Fruit fly (Drosophila melanogaster) whole organism, prepupa: ENCODE measurements around the gene CG32302.

Experiments
- Blimp-1 ChIP-seq: fragments of 200-800 bp; sonication (Bioruptor generic); optimal IDR thresholded peaks from 3 replicates; lab custom pipeline; 2017; ENCODE audit warnings: missing biosample characterization, missing genetic modification characterization, mild to moderate bottlenecking, moderate library complexity, missing genetic modification reagents
- CG6792 ChIP-seq: fragments of 200-800 bp; sonication (Bioruptor generic); optimal IDR thresholded peaks from 3 replicates; lab custom pipeline; 2016; ENCODE audit warnings: missing biosample characterization, missing genetic modification characterization
- Eip93F ChIP-seq: fragments of 200-800 bp; sonication (Bioruptor generic); optimal IDR thresholded peaks from 2 replicates; lab custom pipeline; 2016; ENCODE audit warnings: missing biosample characterization, mild to moderate bottlenecking, missing genetic modification characterization
- Gug ChIP-seq: fragments of 200-800 bp; sonication (Bioruptor generic); IDR thresholded peaks from 2 replicates; pipeline ENCODE4 v1.3.6; 2022; ENCODE audit warnings: missing biosample characterization, missing genetic modification characterization
- Met ChIP-seq: fragments of 200-800 bp; sonication (Bioruptor generic); optimal IDR thresholded peaks from 3 replicates; lab custom pipeline; 2016; ENCODE audit warnings: missing biosample characterization, missing genetic modification characterization
- Smox ChIP-seq: fragments of 200-800 bp; sonication (Bioruptor generic); optimal IDR thresholded peaks from 3 replicates; lab custom pipeline; 2016; ENCODE audit warnings: missing biosample characterization, missing genetic modification characterization
- Sox102F ChIP-seq: fragments of 200-800 bp; sonication (Bioruptor generic); optimal IDR thresholded peaks from 2 replicates; lab custom pipeline; 2016; ENCODE audit warnings: missing biosample characterization, mild to moderate bottlenecking, missing genetic modification characterization
- dsx ChIP-seq: fragments of 200-800 bp; optimal IDR thresholded peaks from 3 replicates; lab custom pipeline; 2019; ENCODE audit warnings: missing biosample characterization, mild to moderate bottlenecking, missing genetic modification characterization, moderate library complexity; ENCODE audit not compliant: poor library complexity, severe bottlenecking
- fkh ChIP-seq: fragments of 200-800 bp; sonication (Bioruptor generic); optimal IDR thresholded peaks from 3 replicates; lab custom pipeline; 2017; ENCODE audit warnings: missing biosample characterization, mild to moderate bottlenecking, missing genetic modification characterization, moderate library complexity
- vri ChIP-seq: fragments of 200-800 bp; sonication (Bioruptor generic); optimal IDR thresholded peaks from 3 replicates; lab custom pipeline; 2016; ENCODE audit warnings: missing biosample characterization, mild to moderate bottlenecking, missing genetic modification characterization

DNA sequence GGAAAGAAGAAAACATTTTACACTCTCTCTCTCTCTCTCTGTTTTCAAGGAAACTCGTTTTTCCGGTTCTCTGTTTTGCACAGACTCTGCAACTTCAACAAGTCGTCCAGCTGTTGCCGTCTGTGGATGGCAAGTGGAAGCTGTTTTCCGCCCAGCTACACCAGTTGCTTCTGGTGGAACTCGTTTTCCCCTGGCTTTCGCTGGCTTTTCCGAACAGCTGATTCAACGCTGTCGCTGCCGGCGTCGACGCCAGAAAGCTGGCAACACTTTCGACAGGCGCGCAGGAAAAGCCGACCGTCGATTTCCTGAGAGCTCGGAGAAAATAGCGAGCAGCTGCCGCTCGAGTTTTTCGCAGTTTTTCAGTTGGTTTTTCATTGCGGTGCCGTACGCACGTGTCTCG, 13.9 kb downstream of the CG32302 start, which contains the start of gene MsR2:
- no peak for TF ChIP-seq Eip93F
- no peak for TF ChIP-seq fkh (GFP tag; lab: Kevin White, UChicago)
- no peak for TF ChIP-seq Gug (GFP tag; lab: Robert Waterston, UW)
- no peak for TF ChIP-seq Sox102F (GFP tag; lab: Kevin White, UChicago)
- TF ChIP-seq Blimp-1 (GFP tag; lab: Kevin White, UChicago): no peak
- no peak for TF ChIP-seq Smox (GFP tag; lab: Kevin White, UChicago)
- TF ChIP-seq CG6792 (GFP tag; lab: Kevin White, UChicago): no peak
- no peak for TF ChIP-seq dsx (GFP tag; lab: Kevin White, UChicago)
- no peak for TF ChIP-seq Met (GFP tag; lab: Kevin White, UChicago)
- no peak for TF ChIP-seq vri (GFP tag; lab: Kevin White, UChicago)
